Worm (Caenorhabditis elegans) whole organism, young adult: Measurements from ENCODE around the gene K05F6.12.

Experiments
- B0019.2 ChIP-seq: fragments of 200-800 bp; sonication (Bioruptor generic); conservative IDR thresholded peaks from 2 replicates; pipeline ENCODE4 v1.3.6; 2022; ENCODE audit warnings: missing genetic modification reagents, missing genetic modification characterization, missing compliant biosample characterization
- B0261.1 ChIP-seq: sonication (generic microtip); optimal IDR thresholded peaks from 2 replicates; lab custom pipeline; 2016; ENCODE audit warnings: mild to moderate bottlenecking, missing genetic modification characterization, moderate library complexity, missing compliant biosample characterization
- C06A6.2 ChIP-seq: fragments of 200-800 bp; sonication (Bioruptor generic); conservative IDR thresholded peaks from 2 replicates; pipeline ENCODE4 v1.3.6; 2022; ENCODE audit warnings: missing genetic modification characterization, missing compliant biosample characterization
- F23B12.7 ChIP-seq: sonication (generic microtip); optimal IDR thresholded peaks from 2 replicates; lab custom pipeline; 2017; ENCODE audit warnings: missing genetic modification characterization, mild to moderate bottlenecking, missing compliant biosample characterization, antibody characterized with exemption, moderate library complexity; ENCODE audit not compliant: insufficient read depth
- F49E8.2 ChIP-seq: sonication (generic microtip); optimal IDR thresholded peaks from 3 replicates; lab custom pipeline; 2017; ENCODE audit warnings: missing genetic modification characterization, mild to moderate bottlenecking, missing compliant biosample characterization, antibody characterized with exemption, moderate library complexity; ENCODE audit not compliant: insufficient read depth
- F52B5.7 ChIP-seq: sonication (generic microtip); optimal IDR thresholded peaks from 2 replicates; lab custom pipeline; 2016; ENCODE audit warnings: mild to moderate bottlenecking, missing genetic modification characterization, missing compliant biosample characterization
- Y53F4B.3 ChIP-seq: fragments of 200-800 bp; sonication (Bioruptor generic); IDR thresholded peaks from 2 replicates; pipeline ENCODE4 v1.3.6; 2022; ENCODE audit warnings: missing genetic modification reagents, missing genetic modification characterization, missing compliant biosample characterization
- Y53G8AR.9 ChIP-seq: fragments of 200-800 bp; sonication (Bioruptor generic); conservative IDR thresholded peaks from 2 replicates; pipeline ENCODE4 v1.3.6; 2022; ENCODE audit warnings: missing genetic modification reagents, missing genetic modification characterization, missing compliant biosample characterization
- Y79H2A.3 ChIP-seq: fragments of 200-800 bp; sonication (Bioruptor generic); conservative IDR thresholded peaks from 2 replicates; pipeline ENCODE4 v1.3.6; 2022; ENCODE audit warnings: missing genetic modification reagents, missing genetic modification characterization, missing compliant biosample characterization
- akir-1 ChIP-seq: fragments of 200-800 bp; sonication (Bioruptor generic); optimal IDR thresholded peaks from 2 replicates; lab custom pipeline; 2018; ENCODE audit warnings: mild to moderate bottlenecking, missing genetic modification characterization, moderate library complexity, missing compliant biosample characterization
- atf-7 ChIP-seq: sonication (generic microtip); optimal IDR thresholded peaks from 2 replicates; lab custom pipeline; 2017; ENCODE audit warnings: mild to moderate bottlenecking, missing genetic modification characterization, missing compliant biosample characterization
- bed-2 ChIP-seq: fragments of 200-800 bp; sonication (Bioruptor generic); IDR thresholded peaks from 2 replicates; pipeline ENCODE4 v1.3.6; 2022; ENCODE audit warnings: missing genetic modification reagents, missing genetic modification characterization, missing compliant biosample characterization
- cebp-1 ChIP-seq, 2 experiments: fragments of 200-800 bp in 1 of 2; sonication (Bioruptor generic) in 1 of 2; sonication (generic microtip) in 1 of 2; IDR thresholded peaks in 1 of 2; optimal IDR thresholded peaks in 1 of 2; 2 replicates each; pipeline versions ENCODE4 v1.3.6 to Lab custom; 2017 to 2022; ENCODE audit warnings: missing compliant biosample characterization in 2 of 2, missing genetic modification characterization in 2 of 2, mild to moderate bottlenecking in 1 of 2, missing genetic modification reagents in 1 of 2, moderate library complexity in 1 of 2
- dpl-1 ChIP-seq: fragments of 150-350 bp; optimal IDR thresholded peaks from 2 replicates; lab custom pipeline; 2014; ENCODE audit warnings: missing biosample characterization, missing genetic modification reagents, missing genetic modification characterization
- egl-44 ChIP-seq: fragments of 200-800 bp; sonication (Bioruptor generic); IDR thresholded peaks from 2 replicates; pipeline ENCODE4 v1.3.6; 2022; ENCODE audit warnings: missing genetic modification reagents, missing genetic modification characterization, missing compliant biosample characterization
- ets-4 ChIP-seq: fragments of 200-800 bp; sonication (Bioruptor generic); optimal IDR thresholded peaks from 2 replicates; lab custom pipeline; 2018; ENCODE audit warnings: mild to moderate bottlenecking, missing genetic modification characterization, missing compliant biosample characterization
- fkh-3 ChIP-seq: sonication (generic microtip); optimal IDR thresholded peaks from 2 replicates; lab custom pipeline; 2016; ENCODE audit warnings: mild to moderate bottlenecking, missing genetic modification characterization, missing compliant biosample characterization
- him-1 ChIP-seq: sonication (generic microtip); optimal IDR thresholded peaks from 2 replicates; lab custom pipeline; 2016; ENCODE audit warnings: missing genotype, missing genetic modification reagents, missing genetic modification characterization, missing compliant biosample characterization
- hmg-1.2 ChIP-seq: fragments of 200-800 bp; sonication (Bioruptor generic); IDR thresholded peaks from 2 replicates; pipeline ENCODE4 v1.3.6; 2022; ENCODE audit warnings: missing genetic modification reagents, missing genetic modification characterization, missing compliant biosample characterization
- hsf-1 ChIP-seq: fragments of 200-800 bp; sonication (Bioruptor generic); IDR thresholded peaks from 2 replicates; pipeline ENCODE4 v1.3.6; 2022; ENCODE audit warnings: missing genetic modification reagents, missing genetic modification characterization, missing compliant biosample characterization
- lin-26 ChIP-seq: fragments of 200-800 bp; sonication (Bioruptor generic); IDR thresholded peaks from 2 replicates; pipeline ENCODE4 v1.3.6; 2022; ENCODE audit warnings: missing genetic modification reagents, missing genetic modification characterization, missing compliant biosample characterization
- lin-35 ChIP-seq, 3 experiments: fragments of 150-350 bp in 2 of 3; sonication (generic microtip) in 1 of 3; optimal IDR thresholded peaks; 2 replicates each; lab custom pipeline; 2014 to 2018; ENCODE audit warnings: missing biosample characterization in 3 of 3, missing genetic modification characterization in 3 of 3, missing genetic modification reagents in 3 of 3
- madf-10 ChIP-seq: sonication (generic microtip); optimal IDR thresholded peaks from 2 replicates; lab custom pipeline; 2016; ENCODE audit warnings: mild to moderate bottlenecking, missing genetic modification characterization, missing compliant biosample characterization
- madf-3 ChIP-seq: fragments of 200-800 bp; sonication (Bioruptor generic); IDR thresholded peaks from 2 replicates; pipeline ENCODE4 v1.3.6; 2022; ENCODE audit warnings: missing genetic modification reagents, missing genetic modification characterization, missing compliant biosample characterization
- mes-4 ChIP-seq: sonication (generic microtip); optimal IDR thresholded peaks from 2 replicates; lab custom pipeline; 2016; ENCODE audit warnings: missing genotype, missing genetic modification characterization, missing compliant biosample characterization
- nhr-80 ChIP-seq: sonication (generic microtip); optimal IDR thresholded peaks from 2 replicates; lab custom pipeline; 2016; ENCODE audit warnings: missing genetic modification characterization, missing compliant biosample characterization
- pbrm-1 ChIP-seq: fragments of 200-800 bp; sonication (Bioruptor generic); IDR thresholded peaks from 2 replicates; pipeline ENCODE4 v1.3.6; 2022; ENCODE audit warnings: missing genetic modification reagents, missing genetic modification characterization, missing compliant biosample characterization
- rec-8 ChIP-seq, 2 experiments: sonication (generic microtip); optimal IDR thresholded peaks; 2 replicates each; lab custom pipeline; 2016; ENCODE audit warnings: mild to moderate bottlenecking in 2 of 2, missing genetic modification characterization in 2 of 2, missing genetic modification reagents in 2 of 2, missing genotype in 2 of 2, missing biosample characterization in 1 of 2, missing compliant biosample characterization in 1 of 2, moderate library complexity in 1 of 2
- repo-1 ChIP-seq: sonication (generic microtip); optimal IDR thresholded peaks from 2 replicates; lab custom pipeline; 2017; ENCODE audit warnings: mild to moderate bottlenecking, missing genetic modification characterization, missing compliant biosample characterization
- snpc-1.1 ChIP-seq: sonication (generic microtip); optimal IDR thresholded peaks from 2 replicates; lab custom pipeline; 2017; ENCODE audit warnings: missing genetic modification characterization, mild to moderate bottlenecking, missing compliant biosample characterization, antibody characterized with exemption, moderate library complexity, missing genotype, missing genetic modification reagents; ENCODE audit not compliant: insufficient read depth
- sptf-2 ChIP-seq: fragments of 200-800 bp; sonication (Bioruptor generic); optimal IDR thresholded peaks from 2 replicates; lab custom pipeline; 2018; ENCODE audit warnings: mild to moderate bottlenecking, missing genetic modification characterization, missing compliant biosample characterization
- tlf-1 ChIP-seq: fragments of 200-800 bp; sonication (Bioruptor generic); optimal IDR thresholded peaks from 2 replicates; lab custom pipeline; 2018; ENCODE audit warnings: mild to moderate bottlenecking, missing genetic modification characterization, missing compliant biosample characterization
- unc-130 ChIP-seq: sonication (generic microtip); optimal IDR thresholded peaks from 2 replicates; lab custom pipeline; 2016; ENCODE audit warnings: missing genetic modification reagents, missing genetic modification characterization, missing compliant biosample characterization
- xnd-1 ChIP-seq: sonication (generic microtip); optimal IDR thresholded peaks from 2 replicates; lab custom pipeline; 2016; ENCODE audit warnings: missing genotype, missing genetic modification reagents, missing genetic modification characterization, missing compliant biosample characterization

The K05F6.12 gene

ce11 chrII:1579886-1580285 lies 34.2 kb downstream of the K05F6.12 start, which contains the start of gene math-38:
Gene math-38, minus strand, starts transcription at chrII:1579986.
- TF ChIP-seq nhr-80 (tag; lab: Kevin White, UChicago) (peak; percentile 22), lin-35 (GFP tag; optimal IDR thresholded peaks at IDR 0.05; lab: Kevin White, UChicago) (no peak)
- TF ChIP-seq, all 124 proteins: peak for 1

DNA sequence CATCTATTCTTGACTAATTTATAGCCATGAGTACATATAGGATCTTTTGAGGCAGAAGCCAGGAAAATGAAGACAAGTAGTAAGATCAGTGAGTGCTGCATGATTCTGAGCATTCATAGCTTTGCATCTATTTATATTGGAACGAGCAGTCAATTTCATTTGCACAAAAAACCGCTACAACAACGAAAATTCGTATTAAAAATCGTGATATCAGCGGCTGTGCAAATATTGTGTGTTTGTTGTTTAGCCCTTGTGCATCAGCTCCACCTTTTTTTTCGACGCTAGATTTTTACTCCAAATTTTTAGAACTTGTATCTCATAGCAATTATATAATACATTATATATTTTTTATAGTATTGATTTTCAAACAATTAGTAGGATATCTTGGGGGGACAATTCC lies 38.4 kb downstream of the K05F6.12 start, which contains the start of gene clec-21:
Gene clec-21, minus strand, starts transcription at position 101 of the 400 bp plus-strand sequence.
- TF ChIP-seq snpc-1.1 (tag; lab: Kevin White, UChicago) (no peak), F52B5.7 (no peak), ets-4 (GFP tag; lab: Kevin White, UChicago) (no peak), bed-2 (GFP tag; lab: Robert Waterston, UW) (no peak), madf-3 (GFP tag; lab: Robert Waterston, UW) (no peak), dpl-1 (GFP tag; lab: Kevin White, UChicago) (no peak), unc-130 (no peak)

DNA sequence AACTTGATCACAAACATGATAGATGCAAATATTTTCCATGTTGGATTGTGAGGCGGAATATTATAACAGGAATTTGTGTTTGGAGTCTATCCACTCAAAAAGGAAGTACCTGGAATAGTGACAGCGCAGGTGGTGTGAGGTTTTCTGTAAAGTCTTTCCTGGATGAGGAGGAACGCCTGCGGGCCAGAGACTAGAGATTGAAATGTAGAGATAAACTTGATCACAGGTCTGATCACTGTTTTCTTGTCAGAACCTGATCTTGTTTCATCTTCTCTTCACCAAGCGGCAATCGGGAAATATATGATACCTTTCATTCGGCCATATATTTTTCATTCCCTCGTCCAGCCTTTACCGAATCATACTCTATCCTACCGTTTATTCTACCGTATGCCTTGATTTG lies 40.6 kb downstream of the K05F6.12 start, which contains the start of gene T07H3.8:
Gene T07H3.8, plus strand, starts transcription at position 301 of the 400 bp plus-strand sequence.
- TF ChIP-seq sptf-2 (no peak), lin-26 (GFP tag; lab: Robert Waterston, UW) (no peak), B0261.1 (tag; lab: Kevin White, UChicago) (no peak), hsf-1 (GFP tag; lab: Robert Waterston, UW) (no peak), F49E8.2 (tag; lab: Kevin White, UChicago) (no peak), C06A6.2 (GFP tag; lab: Robert Waterston, UW) (no peak), Y53F4B.3 (GFP tag; lab: Robert Waterston, UW) (no peak), rec-8 (tag; optimal IDR thresholded peaks at IDR 0.05; lab: Kevin White, UChicago) (no peak), atf-7 (tag; lab: Kevin White, UChicago) (no peak), mes-4 (tag; lab: Kevin White, UChicago) (no peak), Y79H2A.3 (no peak), cebp-1 (GFP tag; IDR thresholded peaks at IDR 0.05; lab: Robert Waterston, UW) (no peak), cebp-1 (tag; optimal IDR thresholded peaks at IDR 0.05; lab: Kevin White, UChicago) (no peak), repo-1 (tag; lab: Kevin White, UChicago) (no peak), pbrm-1 (GFP tag; lab: Robert Waterston, UW) (no peak)

DNA sequence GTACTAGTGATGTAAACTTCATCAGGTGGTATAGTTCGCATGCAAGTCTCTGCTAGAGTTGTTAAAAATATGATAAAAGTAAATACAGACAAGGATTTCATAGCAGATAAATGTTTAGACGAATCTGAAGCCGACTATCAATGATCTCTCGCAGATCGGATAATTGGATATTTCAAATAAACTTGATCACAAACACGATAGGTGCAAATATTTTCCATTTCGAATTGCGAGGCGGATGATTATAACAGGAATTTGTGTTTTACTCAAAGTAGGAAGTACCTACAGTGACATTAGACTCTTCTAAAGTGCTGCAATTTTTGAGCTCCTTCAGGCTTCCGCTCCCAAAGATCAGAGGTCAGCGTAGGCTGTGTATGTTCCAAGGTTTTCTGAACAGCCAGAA lies 44.1 kb downstream of the K05F6.12 start, which contains the start of gene T07H3.7:
Gene T07H3.7, minus strand, starts transcription at position 101 of the 400 bp plus-strand sequence.
- TF ChIP-seq madf-3 (GFP tag; lab: Robert Waterston, UW) (no peak), egl-44 (GFP tag; lab: Robert Waterston, UW) (no peak), akir-1 (GFP tag; lab: Kevin White, UChicago) (no peak), F23B12.7 (tag; lab: Kevin White, UChicago) (no peak), tlf-1 (GFP tag; lab: Kevin White, UChicago) (no peak), hmg-1.2 (GFP tag; lab: Robert Waterston, UW) (no peak), fkh-3 (tag; lab: Kevin White, UChicago) (no peak), madf-10 (no peak)
- TF ChIP-seq, all 124 proteins: peak for 0

DNA sequence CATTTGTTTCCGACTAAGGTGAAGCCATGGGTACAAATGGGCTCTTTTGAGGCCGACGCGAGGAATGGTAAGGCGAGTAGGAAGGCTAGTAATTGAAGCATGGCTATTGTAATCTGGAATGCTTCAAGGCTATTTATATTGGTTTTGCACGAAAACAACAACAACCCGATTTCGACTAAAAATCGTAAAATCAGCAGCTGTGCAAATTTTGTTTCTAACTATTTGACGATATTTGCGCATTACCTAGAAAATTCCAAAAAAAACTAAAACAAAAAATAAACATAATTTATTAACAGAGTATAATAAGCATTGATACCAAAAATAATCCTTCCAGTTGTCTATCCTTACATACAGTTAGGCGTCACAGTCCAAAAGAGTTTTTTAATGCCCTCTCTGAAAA lies 49.4 kb downstream of the K05F6.12 start, which contains the start of gene clec-20:
Gene clec-20, minus strand, starts transcription at position 101 of the 400 bp plus-strand sequence.
- TF ChIP-seq madf-3 (GFP tag; lab: Robert Waterston, UW), result no peak
- TF ChIP-seq B0019.2 (GFP tag; lab: Robert Waterston, UW), result no peak
- no peak for TF ChIP-seq akir-1 (GFP tag; lab: Kevin White, UChicago)
- no peak for TF ChIP-seq him-1 (tag; lab: Kevin White, UChicago)
- TF ChIP-seq lin-26 (GFP tag; lab: Robert Waterston, UW), result no peak
- TF ChIP-seq xnd-1 (tag; lab: Kevin White, UChicago), result no peak
- no peak for TF ChIP-seq Y53G8AR.9 (GFP tag; lab: Robert Waterston, UW)
